Worm (Caenorhabditis elegans) whole organism, L1 larva: ENCODE measurements around the gene K04A8.20.

Experiments used
- C16A3.4 ChIP-seq: fragments of 150-350 bp; optimal IDR thresholded peaks from 2 replicates; lab custom pipeline; 2014; ENCODE audit warnings: missing biosample characterization, missing genetic modification characterization
- C34B4.2 ChIP-seq: sonication (generic microtip); optimal IDR thresholded peaks from 2 replicates; lab custom pipeline; 2017; ENCODE audit warnings: mild to moderate bottlenecking, missing genetic modification characterization, missing compliant biosample characterization
- F16B12.6 ChIP-seq: fragments of 150-350 bp; optimal IDR thresholded peaks from 2 replicates; lab custom pipeline; 2014; ENCODE audit warnings: missing biosample characterization, missing genetic modification characterization
- aly-2 ChIP-seq: fragments of 150-350 bp; optimal IDR thresholded peaks from 2 replicates; lab custom pipeline; 2014; ENCODE audit warnings: missing biosample characterization, missing genetic modification characterization
- ama-1 ChIP-seq: fragments of 150-350 bp; optimal IDR thresholded peaks from 2 replicates; lab custom pipeline; 2014
- blmp-1 ChIP-seq: fragments of 150-350 bp; optimal IDR thresholded peaks from 2 replicates; lab custom pipeline; 2014; ENCODE audit warnings: missing biosample characterization, missing genetic modification characterization
- ceh-63 ChIP-seq: fragments of 200-800 bp; sonication (Bioruptor generic); optimal IDR thresholded peaks from 2 replicates; lab custom pipeline; 2018; ENCODE audit warnings: mild to moderate bottlenecking, missing genetic modification characterization, missing compliant biosample characterization
- ceh-82 ChIP-seq, 3 experiments: fragments of 150-350 bp in 1 of 3; sonication (generic microtip) in 2 of 3; optimal IDR thresholded peaks; 2 replicates each; lab custom pipeline; 2014 to 2017; ENCODE audit warnings: missing biosample characterization in 3 of 3, missing genetic modification characterization in 3 of 3
- ceh-88 ChIP-seq: fragments of 200-800 bp; sonication (Bioruptor generic); IDR thresholded peaks from 2 replicates; pipeline ENCODE4 v1.3.6; 2022; ENCODE audit warnings: missing genetic modification characterization, missing compliant biosample characterization
- ceh-90 ChIP-seq: sonication (generic microtip); optimal IDR thresholded peaks from 2 replicates; lab custom pipeline; 2016; ENCODE audit warnings: missing genetic modification characterization, missing compliant biosample characterization
- dpl-1 ChIP-seq, 3 experiments: fragments of 150-350 bp in 2 of 3; sonication (generic microtip) in 1 of 3; optimal IDR thresholded peaks; 2 replicates each; lab custom pipeline; 2014 to 2017; ENCODE audit warnings: missing biosample characterization in 3 of 3, missing genetic modification characterization in 3 of 3, missing genetic modification reagents in 3 of 3
- efl-3 ChIP-seq: fragments of 200-800 bp; sonication (Bioruptor generic); optimal IDR thresholded peaks from 2 replicates; lab custom pipeline; 2018; ENCODE audit warnings: mild to moderate bottlenecking, missing genetic modification characterization, missing compliant biosample characterization
- egl-13 ChIP-seq: sonication (generic microtip); optimal IDR thresholded peaks from 2 replicates; lab custom pipeline; 2016; ENCODE audit warnings: missing genotype, missing genetic modification reagents, missing genetic modification characterization, missing compliant biosample characterization
- egl-27 ChIP-seq, 2 experiments: fragments of 150-350 bp in 1 of 2; sonication (generic microtip); optimal IDR thresholded peaks; 3 replicates each; lab custom pipeline; 2017 to 2018; ENCODE audit warnings: missing biosample characterization in 2 of 2, missing genetic modification characterization in 2 of 2, missing genetic modification reagents in 2 of 2
- elt-3 ChIP-seq, 6 experiments: fragments of 150-350 bp in 1 of 6; sonication (generic microtip); optimal IDR thresholded peaks; 2 replicates each; lab custom pipeline; 2017 to 2018; ENCODE audit warnings: missing biosample characterization in 6 of 6, missing genetic modification characterization in 6 of 6, inconsistent platforms in 1 of 6
- ets-5 ChIP-seq: fragments of 200-800 bp; sonication (Bioruptor generic); IDR thresholded peaks from 2 replicates; pipeline ENCODE4 v1.3.6; 2022; ENCODE audit warnings: missing genetic modification characterization, missing compliant biosample characterization
- fkh-4 ChIP-seq: sonication (generic microtip); optimal IDR thresholded peaks from 2 replicates; lab custom pipeline; 2016; ENCODE audit warnings: missing compliant biosample characterization, missing genetic modification characterization, borderline replicate concordance
- fkh-8 ChIP-seq: sonication (generic microtip); optimal IDR thresholded peaks from 2 replicates; lab custom pipeline; 2016; ENCODE audit warnings: mild to moderate bottlenecking, missing genetic modification characterization, missing compliant biosample characterization
- fos-1 ChIP-seq: fragments of 150-350 bp; optimal IDR thresholded peaks from 2 replicates; lab custom pipeline; 2014; ENCODE audit warnings: missing biosample characterization, missing genetic modification characterization
- hlh-17 ChIP-seq: fragments of 200-800 bp; sonication (Bioruptor generic); optimal IDR thresholded peaks from 2 replicates; lab custom pipeline; 2018; ENCODE audit warnings: missing genetic modification characterization, mild to moderate bottlenecking, missing compliant biosample characterization, moderate library complexity, borderline replicate concordance
- hpl-2 ChIP-seq: fragments of 150-350 bp; optimal IDR thresholded peaks from 2 replicates; lab custom pipeline; 2014; ENCODE audit warnings: missing biosample characterization, missing genetic modification reagents, missing genetic modification characterization
- irx-1 ChIP-seq: sonication (generic microtip); optimal IDR thresholded peaks from 2 replicates; lab custom pipeline; 2016; ENCODE audit warnings: missing genetic modification characterization, missing compliant biosample characterization
- isw-1 ChIP-seq: fragments of 200-800 bp; sonication (Bioruptor generic); IDR thresholded peaks from 2 replicates; pipeline ENCODE4 v1.3.6; 2022; ENCODE audit warnings: missing genetic modification characterization, missing compliant biosample characterization
- lin-15B ChIP-seq: fragments of 150-350 bp; sonication (generic microtip); optimal IDR thresholded peaks from 3 replicates; lab custom pipeline; 2014; ENCODE audit warnings: missing biosample characterization, missing genetic modification characterization
- lir-3 ChIP-seq: sonication (generic microtip); optimal IDR thresholded peaks from 2 replicates; lab custom pipeline; 2016; ENCODE audit warnings: mild to moderate bottlenecking, missing genetic modification characterization, moderate library complexity, missing compliant biosample characterization; ENCODE audit not compliant: poor library complexity
- lsy-2 ChIP-seq, 2 experiments: fragments of 150-350 bp; optimal IDR thresholded peaks; 2 replicates each; lab custom pipeline; 2014; ENCODE audit warnings: missing biosample characterization in 2 of 2, missing genetic modification characterization in 2 of 2
- mef-2 ChIP-seq: fragments of 150-350 bp; optimal IDR thresholded peaks from 2 replicates; lab custom pipeline; 2014; ENCODE audit warnings: missing biosample characterization, missing genetic modification characterization
- mep-1 ChIP-seq: fragments of 150-350 bp; optimal IDR thresholded peaks from 2 replicates; lab custom pipeline; 2014; ENCODE audit warnings: missing biosample characterization, missing genetic modification characterization
- nhr-11 ChIP-seq: fragments of 150-350 bp; optimal IDR thresholded peaks from 2 replicates; lab custom pipeline; 2014; ENCODE audit warnings: missing biosample characterization, missing genetic modification characterization
- nhr-20 ChIP-seq: sonication (generic microtip); optimal IDR thresholded peaks from 2 replicates; lab custom pipeline; 2016; ENCODE audit warnings: mild to moderate bottlenecking, missing genetic modification characterization, missing compliant biosample characterization
- nhr-47 ChIP-seq: sonication (generic microtip); optimal IDR thresholded peaks from 2 replicates; lab custom pipeline; 2016; ENCODE audit warnings: mild to moderate bottlenecking, missing genetic modification characterization, moderate library complexity, missing compliant biosample characterization
- nhr-71 ChIP-seq: sonication (generic microtip); optimal IDR thresholded peaks from 2 replicates; lab custom pipeline; 2016; ENCODE audit warnings: mild to moderate bottlenecking, missing genetic modification characterization, moderate library complexity, missing compliant biosample characterization
- nhr-84 ChIP-seq: sonication (generic microtip); optimal IDR thresholded peaks from 2 replicates; lab custom pipeline; 2017; ENCODE audit warnings: missing biosample characterization, missing genetic modification characterization
- nhr-85 ChIP-seq: sonication (generic microtip); peaks from one replicate; lab custom pipeline; 2016; ENCODE audit warnings: missing genetic modification characterization, inconsistent platforms, missing compliant biosample characterization
- nhr-90 ChIP-seq: sonication (generic microtip); optimal IDR thresholded peaks from 2 replicates; lab custom pipeline; 2016; ENCODE audit warnings: mild to moderate bottlenecking, missing genetic modification characterization, missing compliant biosample characterization; ENCODE audit not compliant: poor library complexity
- pag-3 ChIP-seq: sonication (generic microtip); optimal IDR thresholded peaks from 2 replicates; lab custom pipeline; 2017; ENCODE audit warnings: missing genetic modification characterization, mild to moderate bottlenecking, missing compliant biosample characterization, antibody characterized with exemption, borderline replicate concordance; ENCODE audit not compliant: insufficient read depth
- pax-3 ChIP-seq: fragments of 200-800 bp; sonication (Bioruptor generic); optimal IDR thresholded peaks from 2 replicates; lab custom pipeline; 2018; ENCODE audit warnings: mild to moderate bottlenecking, missing genetic modification characterization, moderate library complexity, missing compliant biosample characterization
- pqm-1 ChIP-seq: sonication (generic microtip); optimal IDR thresholded peaks from 3 replicates; lab custom pipeline; 2017; ENCODE audit warnings: missing biosample characterization, missing genetic modification characterization
- rnt-1 ChIP-seq: sonication (generic microtip); optimal IDR thresholded peaks from 2 replicates; lab custom pipeline; 2016; ENCODE audit warnings: mild to moderate bottlenecking, missing genetic modification characterization, moderate library complexity, missing compliant biosample characterization
- skn-1 ChIP-seq: fragments of 150-350 bp; optimal IDR thresholded peaks from 2 replicates; lab custom pipeline; 2014; ENCODE audit warnings: missing biosample characterization, missing genetic modification characterization
- snpc-4 ChIP-seq: fragments of 150-350 bp; optimal IDR thresholded peaks from 2 replicates; lab custom pipeline; 2014; ENCODE audit warnings: missing biosample characterization, missing genetic modification characterization
- snu-23 ChIP-seq: sonication (generic microtip); optimal IDR thresholded peaks from 2 replicates; lab custom pipeline; 2016; ENCODE audit warnings: missing genetic modification characterization, missing compliant biosample characterization
- sox-4 ChIP-seq: sonication (generic microtip); optimal IDR thresholded peaks from 2 replicates; lab custom pipeline; 2016; ENCODE audit warnings: missing genetic modification characterization, missing compliant biosample characterization
- sup-37 ChIP-seq: fragments of 200-800 bp; sonication (Bioruptor generic); optimal IDR thresholded peaks from 2 replicates; lab custom pipeline; 2018; ENCODE audit warnings: mild to moderate bottlenecking, missing genetic modification characterization, missing compliant biosample characterization
- swsn-7 ChIP-seq: sonication (generic microtip); optimal IDR thresholded peaks from 2 replicates; lab custom pipeline; 2016; ENCODE audit warnings: missing genetic modification characterization, missing compliant biosample characterization
- unc-62 ChIP-seq: fragments of 150-350 bp; optimal IDR thresholded peaks from 2 replicates; lab custom pipeline; 2014; ENCODE audit warnings: missing biosample characterization, missing genetic modification reagents, missing genetic modification characterization
- unc-86 ChIP-seq: sonication (generic microtip); optimal IDR thresholded peaks from 2 replicates; lab custom pipeline; 2016; ENCODE audit warnings: missing genetic modification characterization, missing compliant biosample characterization
- unc-98 ChIP-seq: fragments of 200-800 bp; sonication (Bioruptor generic); IDR thresholded peaks from 2 replicates; pipeline ENCODE4 v1.3.6; 2022; ENCODE audit warnings: missing genetic modification characterization, missing compliant biosample characterization
- xbp-1 ChIP-seq: sonication (generic microtip); optimal IDR thresholded peaks from 2 replicates; lab custom pipeline; 2016; ENCODE audit warnings: missing genetic modification characterization, missing compliant biosample characterization
- zag-1 ChIP-seq: fragments of 150-350 bp; optimal IDR thresholded peaks from 2 replicates; lab custom pipeline; 2014; ENCODE audit warnings: missing biosample characterization, missing genetic modification characterization
- ztf-11 ChIP-seq, 2 experiments: sonication (generic microtip); optimal IDR thresholded peaks; 2 replicates each; lab custom pipeline; 2016 to 2017; ENCODE audit warnings: missing genetic modification characterization in 2 of 2, missing biosample characterization in 1 of 2, missing compliant biosample characterization in 1 of 2

The K04A8.20 gene

ce11 chrV:6517305-6518224 is 31.7 kb upstream of the K04A8.20 start (continued):
- no peak for TF ChIP-seq nhr-11 (tag; lab: Kevin White, UChicago)
- TF ChIP-seq egl-27 (tag; optimal IDR thresholded peaks at IDR 0.05; lab: Kevin White, UChicago), result no peak
- no peak for TF ChIP-seq C34B4.2 (tag; lab: Kevin White, UChicago)
- no peak for TF ChIP-seq nhr-47 (tag; lab: Kevin White, UChicago)
- TF ChIP-seq sup-37 (GFP tag; lab: Kevin White, UChicago), result no peak
- TF ChIP-seq unc-86 (tag; lab: Kevin White, UChicago), result no peak
- no peak for TF ChIP-seq dpl-1 (GFP tag; optimal IDR thresholded peaks at IDR 0.05; lab: Kevin White, UChicago)
- TF ChIP-seq swsn-7, result peak; percentile 27
- TF ChIP-seq fkh-8 (tag; lab: Kevin White, UChicago), result no peak
- TF ChIP-seq ceh-90 (tag; lab: Kevin White, UChicago), result no peak
- no peak for TF ChIP-seq F16B12.6 (tag; lab: Kevin White, UChicago)
- no peak for TF ChIP-seq fkh-4 (tag; lab: Kevin White, UChicago)
- TF ChIP-seq isw-1 (GFP tag; lab: Robert Waterston, UW), result no peak
- no peak for TF ChIP-seq unc-62
- TF ChIP-seq unc-98 (GFP tag; lab: Robert Waterston, UW), result no peak
- TF ChIP-seq snpc-4 (tag; lab: Kevin White, UChicago), result no peak
- peak; percentile 40 for TF ChIP-seq nhr-90
- no peak for TF ChIP-seq hpl-2 (GFP tag; lab: Kevin White, UChicago)
- TF ChIP-seq rnt-1, result peak; percentile 52
- peak; percentile 8 to 33 for TF ChIP-seq lsy-2 (tag; optimal IDR thresholded peaks at IDR 0.05; lab: Kevin White, UChicago)
- no peak for TF ChIP-seq efl-3 (GFP tag; lab: Kevin White, UChicago)
- no peak for TF ChIP-seq mef-2 (tag; lab: Kevin White, UChicago)
- peak in 2 of 6 experiments; percentile 55 to 72 for TF ChIP-seq elt-3 (tag; optimal IDR thresholded peaks at IDR 0.05; lab: Kevin White, UChicago)
- TF ChIP-seq blmp-1 (tag; lab: Kevin White, UChicago), result peak; percentile 82
- TF ChIP-seq ceh-63 (GFP tag; lab: Kevin White, UChicago), result no peak
- peak; percentile 6 for TF ChIP-seq irx-1 (tag; lab: Kevin White, UChicago)
- peak; percentile 26 for TF ChIP-seq C16A3.4 (tag; lab: Kevin White, UChicago)
- TF ChIP-seq sox-4 (tag; lab: Kevin White, UChicago), result no peak
- TF ChIP-seq lin-15B (tag; lab: Kevin White, UChicago), result no peak
- TF ChIP-seq mep-1, result peak; percentile 57
- TF ChIP-seq ceh-88 (GFP tag; lab: Robert Waterston, UW), result no peak
- peak; percentile 55 for TF ChIP-seq nhr-20 (tag; lab: Kevin White, UChicago)
- TF ChIP-seq hlh-17, result no peak
- no peak for TF ChIP-seq zag-1
- TF ChIP-seq nhr-71 (tag; lab: Kevin White, UChicago), result peak; percentile 73
- no peak for TF ChIP-seq nhr-84
- no peak for TF ChIP-seq fos-1 (tag; lab: Kevin White, UChicago)
- no peak for TF ChIP-seq pqm-1 (tag; lab: Kevin White, UChicago)
- no peak for TF ChIP-seq ceh-82 (tag; optimal IDR thresholded peaks at IDR 0.05; lab: Kevin White, UChicago)
- peak; percentile 5 for TF ChIP-seq lir-3 (tag; lab: Kevin White, UChicago)
- TF ChIP-seq pag-3 (tag; lab: Kevin White, UChicago), result peak; percentile 77
- TF ChIP-seq nhr-85 (tag; lab: Kevin White, UChicago), result peak; percentile 88
- peak; percentile 61 for TF ChIP-seq snu-23 (GFP tag; lab: Kevin White, UChicago)
- TF ChIP-seq pax-3 (tag; lab: Kevin White, UChicago), result no peak
- TF ChIP-seq skn-1 (tag; lab: Kevin White, UChicago), result no peak
- peak; percentile 31 for TF ChIP-seq ama-1
- no peak for TF ChIP-seq ets-5
- no peak for TF ChIP-seq ztf-11 (tag; optimal IDR thresholded peaks at IDR 0.05; lab: Kevin White, UChicago)
- no peak for TF ChIP-seq xbp-1 (tag; lab: Kevin White, UChicago)
- no peak for TF ChIP-seq egl-13
- TF ChIP-seq aly-2, result no peak
